Worm (Caenorhabditis elegans) whole organism, late embryonic: ENCODE measurements around the gene clec-225.

Experiments used
- nfya-1 ChIP-seq: sonication (generic microtip); optimal IDR thresholded peaks from 2 replicates; lab custom pipeline; 2017; ENCODE audit warnings: missing genetic modification characterization, mild to moderate bottlenecking, missing compliant biosample characterization, antibody characterized with exemption, moderate library complexity
- unc-42 ChIP-seq: sonication (generic microtip); optimal IDR thresholded peaks from 2 replicates; lab custom pipeline; 2016; ENCODE audit warnings: missing genotype, missing genetic modification characterization, missing compliant biosample characterization

DNA sequence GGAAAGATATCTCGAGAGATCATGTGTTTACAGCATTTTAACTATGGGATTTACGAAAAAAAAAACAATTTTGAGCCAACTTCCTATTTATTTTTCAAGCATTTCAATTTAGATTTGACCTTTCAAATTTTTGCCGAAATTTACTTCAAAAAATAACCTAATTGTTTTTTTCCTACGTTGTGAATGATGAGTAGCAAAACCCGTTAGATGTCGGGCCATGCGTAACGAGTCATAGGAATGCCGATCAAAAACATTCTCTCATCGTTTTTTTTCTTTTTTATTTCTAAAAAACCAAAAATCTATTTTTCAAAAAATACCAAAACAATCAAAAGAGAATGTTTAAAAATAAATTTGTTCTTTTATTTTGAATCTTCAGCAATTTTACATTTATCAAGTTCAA lies 28.2 kb upstream of the clec-225 start:
- TF ChIP-seq unc-42 (no peak), nfya-1 (tag; lab: Kevin White, UChicago) (no peak)
